Fruit fly (Drosophila melanogaster) whole organism, embryonic: ENCODE results near the gene cass.

Experiments used
- Asciz ChIP-seq: fragments of 200-800 bp; sonication (Bioruptor generic); optimal IDR thresholded peaks from 2 replicates; lab custom pipeline; 2017; ENCODE audit warnings: missing biosample characterization, mild to moderate bottlenecking, missing genetic modification characterization, missing genetic modification reagents
- Atf-2 ChIP-seq: fragments of 200-800 bp; sonication (Bioruptor generic); optimal IDR thresholded peaks from 2 replicates; lab custom pipeline; 2016; ENCODE audit warnings: missing biosample characterization, missing genetic modification characterization
- CG10274 ChIP-seq: fragments of 200-800 bp; sonication (Bioruptor generic); optimal IDR thresholded peaks from 3 replicates; lab custom pipeline; 2017; ENCODE audit warnings: missing biosample characterization, mild to moderate bottlenecking, missing genetic modification characterization
- CG10431 ChIP-seq: fragments of 200-800 bp; sonication (Bioruptor generic); optimal IDR thresholded peaks from 3 replicates; lab custom pipeline; 2018; ENCODE audit warnings: missing biosample characterization, mild to moderate bottlenecking, missing genetic modification characterization
- CG11085 ChIP-seq: fragments of 200-800 bp; sonication (Bioruptor generic); IDR thresholded peaks from 2 replicates; pipeline ENCODE4 v1.3.6; 2022; ENCODE audit warnings: missing biosample characterization, missing genetic modification characterization
- CG11696 ChIP-seq: fragments of 200-800 bp; sonication (Bioruptor generic); IDR thresholded peaks from 2 replicates; pipeline ENCODE4 v1.3.6; 2022; ENCODE audit warnings: missing biosample characterization, missing genetic modification characterization
- CG12659 ChIP-seq: fragments of 200-800 bp; sonication (Bioruptor generic); optimal IDR thresholded peaks from 3 replicates; lab custom pipeline; 2017; ENCODE audit warnings: mild to moderate bottlenecking, missing biosample characterization, missing genetic modification reagents, missing genetic modification characterization
- CG14014 ChIP-seq: fragments of 200-800 bp; sonication (Bioruptor generic); IDR thresholded peaks from 2 replicates; pipeline ENCODE4 v1.3.6; 2022; ENCODE audit warnings: missing biosample characterization, missing genetic modification characterization
- CG14860 ChIP-seq: fragments of 200-800 bp; sonication (Bioruptor generic); IDR thresholded peaks from 3 replicates; pipeline ENCODE4 v1.3.6; 2022; ENCODE audit warnings: missing biosample characterization, missing genetic modification characterization; ENCODE audit not compliant: partially characterized antibody
- CG1603 ChIP-seq: fragments of 200-800 bp; sonication (Bioruptor generic); optimal IDR thresholded peaks from 2 replicates; lab custom pipeline; 2019; ENCODE audit warnings: missing biosample characterization, mild to moderate bottlenecking, missing genetic modification characterization, moderate library complexity
- CG17568 ChIP-seq: fragments of 200-800 bp; sonication (Bioruptor generic); optimal IDR thresholded peaks from 2 replicates; lab custom pipeline; 2018; ENCODE audit warnings: missing biosample characterization, mild to moderate bottlenecking, missing genetic modification characterization, moderate library complexity
- CG17829 ChIP-seq: fragments of 200-800 bp; optimal IDR thresholded peaks from 2 replicates; lab custom pipeline; 2019; ENCODE audit warnings: missing biosample characterization, mild to moderate bottlenecking, missing genetic modification characterization, moderate library complexity
- CG2116 ChIP-seq: fragments of 200-800 bp; sonication (Bioruptor generic); optimal IDR thresholded peaks from 3 replicates; lab custom pipeline; 2018; ENCODE audit warnings: missing biosample characterization, mild to moderate bottlenecking, missing genetic modification characterization
- CG2129 ChIP-seq: fragments of 200-800 bp; sonication (Bioruptor generic); IDR thresholded peaks from 2 replicates; pipeline ENCODE4 v1.3.6; 2022; ENCODE audit warnings: missing biosample characterization, missing genetic modification characterization; ENCODE audit not compliant: partially characterized antibody
- CG2889 ChIP-seq: fragments of 200-800 bp; sonication (Bioruptor generic); IDR thresholded peaks from 3 replicates; pipeline ENCODE4 v1.3.6; 2022; ENCODE audit warnings: missing biosample characterization, missing genetic modification characterization
- CG4404 ChIP-seq: fragments of 200-800 bp; sonication (Bioruptor generic); IDR thresholded peaks from 2 replicates; pipeline ENCODE4 v1.3.6; 2022; ENCODE audit warnings: missing biosample characterization, missing genetic modification characterization
- CG8944 ChIP-seq: fragments of 200-800 bp; sonication (Bioruptor generic); optimal IDR thresholded peaks from 3 replicates; lab custom pipeline; 2016; ENCODE audit warnings: missing biosample characterization, missing genetic modification characterization
- CTCF ChIP-seq: fragments of 200-800 bp; sonication (Bioruptor generic); optimal IDR thresholded peaks from 2 replicates; lab custom pipeline; 2017; ENCODE audit warnings: missing biosample characterization, mild to moderate bottlenecking, missing genetic modification characterization, moderate library complexity
- Dad ChIP-seq: fragments of 200-800 bp; sonication (Bioruptor generic); optimal IDR thresholded peaks from 3 replicates; lab custom pipeline; 2016; ENCODE audit warnings: missing biosample characterization, missing genetic modification characterization
- GATAe ChIP-seq: fragments of 200-800 bp; sonication (Bioruptor generic); conservative IDR thresholded peaks from 2 replicates; pipeline ENCODE4 v1.3.6; 2022; ENCODE audit warnings: missing biosample characterization, missing genetic modification characterization
- HLH3B ChIP-seq: fragments of 200-800 bp; sonication (Bioruptor generic); IDR thresholded peaks from 2 replicates; pipeline ENCODE4 v1.3.6; 2022; ENCODE audit warnings: missing biosample characterization, missing genetic modification characterization
- Kr ChIP-seq: fragments of 200-800 bp; sonication (Bioruptor generic); optimal IDR thresholded peaks from 2 replicates; lab custom pipeline; 2017; ENCODE audit warnings: missing biosample characterization, mild to moderate bottlenecking, missing genetic modification characterization
- Mrtf ChIP-seq: fragments of 200-800 bp; sonication (Bioruptor generic); IDR thresholded peaks from 3 replicates; pipeline ENCODE4 v1.3.6; 2022; ENCODE audit warnings: missing biosample characterization, missing genetic modification characterization
- Nf-YA ChIP-seq: fragments of 200-800 bp; sonication (Bioruptor generic); IDR thresholded peaks from 2 replicates; pipeline ENCODE4 v1.3.6; 2022; ENCODE audit warnings: missing biosample characterization, missing genetic modification characterization
- Sox102F ChIP-seq: fragments of 200-800 bp; sonication (Bioruptor generic); optimal IDR thresholded peaks from 2 replicates; lab custom pipeline; 2018; ENCODE audit warnings: missing biosample characterization, mild to moderate bottlenecking, missing genetic modification characterization, moderate library complexity
- Usf ChIP-seq: fragments of 200-800 bp; sonication (Bioruptor generic); optimal IDR thresholded peaks from 2 replicates; lab custom pipeline; 2017; ENCODE audit warnings: missing genotype, missing biosample characterization, missing genetic modification characterization
- ara ChIP-seq: fragments of 200-800 bp; sonication (Bioruptor generic); IDR thresholded peaks from 2 replicates; pipeline ENCODE4 v1.3.6; 2022; ENCODE audit warnings: missing biosample characterization, missing genetic modification characterization
- bab2 ChIP-seq: fragments of 200-800 bp; sonication (Bioruptor generic); optimal IDR thresholded peaks from 2 replicates; lab custom pipeline; 2016; ENCODE audit warnings: missing biosample characterization, missing genetic modification characterization
- cad ChIP-seq: fragments of >200 bp; optimal IDR thresholded peaks from 2 replicates; lab custom pipeline; 2017; ENCODE audit warnings: missing biosample characterization, missing genetic modification characterization
- ci ChIP-seq: fragments of 200-800 bp; sonication (Bioruptor generic); IDR thresholded peaks from 3 replicates; pipeline ENCODE4 v1.3.6; 2022; ENCODE audit warnings: missing biosample characterization, missing genetic modification characterization
- croc ChIP-seq: fragments of 200-800 bp; sonication (Bioruptor generic); conservative IDR thresholded peaks from 3 replicates; pipeline ENCODE4 v1.3.6; 2022; ENCODE audit warnings: missing biosample characterization, missing genetic modification characterization
- dpn ChIP-seq, 2 experiments: fragments of 200-800 bp; sonication (Bioruptor generic); optimal IDR thresholded peaks; 3 replicates each; lab custom pipeline; 2016; ENCODE audit warnings: missing biosample characterization in 2 of 2, missing genetic modification characterization in 2 of 2
- her ChIP-seq: fragments of 200-800 bp; sonication (Bioruptor generic); optimal IDR thresholded peaks from 2 replicates; lab custom pipeline; 2016; ENCODE audit warnings: missing biosample characterization, missing genetic modification characterization
- kah ChIP-seq: fragments of 200-800 bp; sonication (Bioruptor generic); optimal IDR thresholded peaks from 2 replicates; lab custom pipeline; 2018; ENCODE audit warnings: missing biosample characterization, mild to moderate bottlenecking, missing genetic modification characterization
- lilli ChIP-seq: fragments of 200-800 bp; sonication (Bioruptor generic); optimal IDR thresholded peaks from 3 replicates; lab custom pipeline; 2016; ENCODE audit warnings: missing biosample characterization, missing genetic modification characterization
- mld ChIP-seq: fragments of 200-800 bp; sonication (Bioruptor generic); IDR thresholded peaks from 3 replicates; pipeline ENCODE4 v1.3.6; 2022; ENCODE audit warnings: missing biosample characterization, missing genetic modification characterization; ENCODE audit not compliant: partially characterized antibody
- nau ChIP-seq: fragments of 200-800 bp; sonication (Bioruptor generic); optimal IDR thresholded peaks from 3 replicates; lab custom pipeline; 2017; ENCODE audit warnings: missing biosample characterization, mild to moderate bottlenecking, missing genetic modification characterization, missing genetic modification reagents
- pan ChIP-seq, 4 experiments: fragments of >200 bp in 3 of 4; fragments of 200-800 bp in 1 of 4; sonication (Bioruptor generic) in 1 of 4; optimal IDR thresholded peaks in 3 of 4; IDR thresholded peaks in 1 of 4; 2 replicates each; pipeline versions ENCODE4 v1.3.6 to Lab custom; 2017 to 2022; ENCODE audit warnings: missing biosample characterization in 2 of 4, missing genetic modification characterization in 2 of 4, mixed read lengths in 1 of 4
- peb ChIP-seq: fragments of 200-800 bp; sonication (Bioruptor generic); IDR thresholded peaks from 2 replicates; pipeline ENCODE4 v1.3.6; 2022; ENCODE audit warnings: missing biosample characterization, missing genetic modification characterization
- pita ChIP-seq: fragments of 200-800 bp; sonication (Bioruptor generic); optimal IDR thresholded peaks from 2 replicates; lab custom pipeline; 2017; ENCODE audit warnings: missing biosample characterization, mild to moderate bottlenecking, missing genetic modification characterization
- pzg ChIP-seq: fragments of 200-800 bp; sonication (Bioruptor generic); optimal IDR thresholded peaks from 3 replicates; lab custom pipeline; 2018; ENCODE audit warnings: missing biosample characterization, mild to moderate bottlenecking, missing genetic modification characterization, moderate library complexity
- sim ChIP-seq: fragments of 200-800 bp; sonication (Bioruptor generic); IDR thresholded peaks from 2 replicates; pipeline ENCODE4 v1.3.6; 2022; ENCODE audit warnings: missing biosample characterization, missing genetic modification characterization
- sna ChIP-seq: fragments of 200-800 bp; sonication (Bioruptor generic); IDR thresholded peaks from 2 replicates; pipeline ENCODE4 v1.3.6; 2022; ENCODE audit warnings: missing biosample characterization, missing genetic modification characterization; ENCODE audit not compliant: partially characterized antibody
- so ChIP-seq: fragments of 200-800 bp; sonication (Bioruptor generic); IDR thresholded peaks from 3 replicates; pipeline ENCODE4 v1.3.6; 2022; ENCODE audit warnings: missing biosample characterization, missing genetic modification characterization
- stwl ChIP-seq: fragments of 200-800 bp; sonication (Bioruptor generic); optimal IDR thresholded peaks from 3 replicates; lab custom pipeline; 2018; ENCODE audit warnings: missing biosample characterization, mild to moderate bottlenecking, missing genetic modification characterization, moderate library complexity
- vnd ChIP-seq: fragments of 200-800 bp; sonication (Bioruptor generic); IDR thresholded peaks from 3 replicates; pipeline ENCODE4 v1.3.6; 2022; ENCODE audit warnings: missing biosample characterization, missing genetic modification characterization; ENCODE audit not compliant: partially characterized antibody
- wor ChIP-seq: fragments of 200-800 bp; sonication (Bioruptor generic); IDR thresholded peaks from 2 replicates; pipeline ENCODE4 v1.3.6; 2022; ENCODE audit warnings: missing biosample characterization, missing genetic modification characterization

The cass gene

dm6 chr2L:17500946-17501451 is 23.3 kb upstream of the cass start, which contains the start of the genes mEFTs and Dhc36C (continued):
- TF ChIP-seq Kr (GFP tag; lab: Kevin White, UChicago) = no peak
- no peak for TF ChIP-seq CG11696 (GFP tag; lab: Robert Waterston, UW)
- TF ChIP-seq CG10274 (GFP tag; lab: Kevin White, UChicago) = no peak
- TF ChIP-seq Nf-YA (GFP tag; lab: Robert Waterston, UW) = no peak
- TF ChIP-seq Mrtf (GFP tag; lab: Robert Waterston, UW) = no peak
- TF ChIP-seq CG2116 (GFP tag; lab: Kevin White, UChicago) = peak; percentile 63
- peak; percentile 70 for TF ChIP-seq stwl (tag; lab: Kevin White, UChicago)
- no peak for TF ChIP-seq CG8944
- no peak for TF ChIP-seq GATAe (GFP tag; lab: Robert Waterston, UW)
- TF ChIP-seq wor (GFP tag; lab: Robert Waterston, UW) = no peak
- no peak for TF ChIP-seq Dad (GFP tag; lab: Kevin White, UChicago)
- TF ChIP-seq croc = no peak
- peak; percentile 57; the same call in 1 of the 3 replicates for TF ChIP-seq mld (GFP tag; lab: Robert Waterston, UW)
- no peak; the same call in none of the 2 replicates for TF ChIP-seq CG2129 (GFP tag; lab: Robert Waterston, UW)
- TF ChIP-seq pan (optimal IDR thresholded peaks at IDR 0.05; lab: Kevin White, UChicago) = no peak
- TF ChIP-seq pan (GFP tag; optimal IDR thresholded peaks at IDR 0.05 in 1 of 2, IDR thresholded peaks at IDR 0.05 in 1 of 2) = no peak
- TF ChIP-seq CG17829 (tag; lab: Kevin White, UChicago) = peak; percentile 8
- TF ChIP-seq CTCF (GFP tag; lab: Kevin White, UChicago) = peak; percentile 62
- no peak for TF ChIP-seq cad
- TF ChIP-seq her = no peak
- peak; percentile 62; the same call in 2 of the 3 replicates for TF ChIP-seq vnd
- TF ChIP-seq peb (GFP tag; lab: Robert Waterston, UW) = no peak
- no peak for TF ChIP-seq bab2 (GFP tag; lab: Kevin White, UChicago)
- no peak for TF ChIP-seq ara
- peak; percentile 72 for TF ChIP-seq CG14860
- TF ChIP-seq dpn (GFP tag; optimal IDR thresholded peaks at IDR 0.05; lab: Kevin White, UChicago) = no peak
- no peak for TF ChIP-seq CG10431 (GFP tag; lab: Kevin White, UChicago)
- no peak for TF ChIP-seq Usf (GFP tag; lab: Kevin White, UChicago)
- no peak for TF ChIP-seq CG11085 (GFP tag; lab: Robert Waterston, UW)
- TF ChIP-seq HLH3B (GFP tag; lab: Robert Waterston, UW) = no peak
- TF ChIP-seq pzg (GFP tag; lab: Kevin White, UChicago) = peak; percentile 81
- TF ChIP-seq nau (GFP tag; lab: Kevin White, UChicago) = no peak
- no peak for TF ChIP-seq Asciz (GFP tag; lab: Kevin White, UChicago)
- no peak for TF ChIP-seq lilli (GFP tag; lab: Kevin White, UChicago)
- no peak for TF ChIP-seq CG4404 (GFP tag; lab: Robert Waterston, UW)
- peak; percentile 75 for TF ChIP-seq sna
- TF ChIP-seq CG17568 = no peak
- TF ChIP-seq ci (GFP tag; lab: Robert Waterston, UW) = no peak; the same call in 2 of the 3 replicates
- no peak for TF ChIP-seq Sox102F (GFP tag; lab: Kevin White, UChicago)
- TF ChIP-seq sim (GFP tag; lab: Robert Waterston, UW) = no peak
- peak; percentile 75 for TF ChIP-seq pita (GFP tag; lab: Kevin White, UChicago)
- TF ChIP-seq so (GFP tag; lab: Robert Waterston, UW) = no peak
- no peak for TF ChIP-seq Atf-2
- no peak for TF ChIP-seq kah (GFP tag; lab: Kevin White, UChicago)
- TF ChIP-seq CG2889 = no peak
- peak; percentile 60 for TF ChIP-seq CG1603 (tag; lab: Kevin White, UChicago)
- no peak for TF ChIP-seq CG14014
- peak; percentile 18 for TF ChIP-seq CG12659 (GFP tag; lab: Kevin White, UChicago)
- TF ChIP-seq, all 482 proteins: peak for 85
